Fruit fly (Drosophila melanogaster) whole organism, adult: ENCODE results near the gene Cog2.

Source experiments
- CG11617 ChIP-seq: fragments of 200-800 bp; sonication (Bioruptor generic); optimal IDR thresholded peaks from 2 replicates; lab custom pipeline; 2017; ENCODE audit warnings: mild to moderate bottlenecking, missing biosample characterization, missing genetic modification reagents, missing genetic modification characterization
- CG12768 ChIP-seq: fragments of 200-800 bp; sonication (Bioruptor generic); optimal IDR thresholded peaks from 2 replicates; lab custom pipeline; 2017; ENCODE audit warnings: missing biosample characterization, missing genetic modification characterization, mild to moderate bottlenecking, moderate library complexity, missing genetic modification reagents
- CG14711 ChIP-seq: fragments of 200-800 bp; sonication (Bioruptor generic); optimal IDR thresholded peaks from 2 replicates; lab custom pipeline; 2018; ENCODE audit warnings: missing biosample characterization, mild to moderate bottlenecking, missing genetic modification characterization, moderate library complexity
- CG1620 ChIP-seq: fragments of 200-800 bp; sonication (Bioruptor generic); optimal IDR thresholded peaks from 2 replicates; lab custom pipeline; 2016; ENCODE audit warnings: missing biosample characterization, missing genetic modification characterization
- CG33017 ChIP-seq: fragments of 200-800 bp; sonication (Bioruptor generic); optimal IDR thresholded peaks from 2 replicates; lab custom pipeline; 2018; ENCODE audit warnings: missing biosample characterization, mild to moderate bottlenecking, missing genetic modification characterization, moderate library complexity
- CG5204 ChIP-seq: fragments of 200-800 bp; sonication (Bioruptor generic); optimal IDR thresholded peaks from 2 replicates; lab custom pipeline; 2016; ENCODE audit warnings: missing biosample characterization, missing genetic modification characterization
- CG7045 ChIP-seq: fragments of 200-800 bp; sonication (Bioruptor generic); optimal IDR thresholded peaks from 2 replicates; lab custom pipeline; 2017; ENCODE audit warnings: missing biosample characterization, mild to moderate bottlenecking, missing genetic modification characterization
- CG7101 ChIP-seq: fragments of 200-800 bp; sonication (Bioruptor generic); optimal IDR thresholded peaks from 2 replicates; lab custom pipeline; 2018; ENCODE audit warnings: missing biosample characterization, mild to moderate bottlenecking, missing genetic modification characterization, moderate library complexity
- Clk ChIP-seq: fragments of 200-800 bp; sonication (Bioruptor generic); optimal IDR thresholded peaks from 2 replicates; lab custom pipeline; 2017; ENCODE audit warnings: missing biosample characterization, missing genetic modification characterization
- Crg-1 ChIP-seq: fragments of 200-800 bp; sonication (Bioruptor generic); optimal IDR thresholded peaks from 2 replicates; lab custom pipeline; 2016; ENCODE audit warnings: missing biosample characterization, missing genetic modification characterization
- Hr96 ChIP-seq: fragments of 200-800 bp; sonication (Bioruptor generic); optimal IDR thresholded peaks from 2 replicates; lab custom pipeline; 2016; ENCODE audit warnings: missing biosample characterization, missing genetic modification characterization
- Mnt ChIP-seq: fragments of 200-800 bp; sonication (Bioruptor generic); optimal IDR thresholded peaks from 2 replicates; lab custom pipeline; 2016; ENCODE audit warnings: missing biosample characterization, mild to moderate bottlenecking, missing genetic modification characterization
- bab1 ChIP-seq: fragments of 200-800 bp; sonication (Bioruptor generic); optimal IDR thresholded peaks from 3 replicates; lab custom pipeline; 2019; ENCODE audit warnings: missing biosample characterization, mild to moderate bottlenecking, missing genetic modification characterization, moderate library complexity
- cic ChIP-seq: fragments of 200-800 bp; sonication (Bioruptor generic); optimal IDR thresholded peaks from 2 replicates; lab custom pipeline; 2017; ENCODE audit warnings: missing biosample characterization, mild to moderate bottlenecking, missing genetic modification characterization, moderate library complexity
- cnc ChIP-seq, 2 experiments: fragments of >200 bp; optimal IDR thresholded peaks; 2 replicates each; lab custom pipeline; 2017
- kay ChIP-seq: fragments of 200-800 bp; sonication (Bioruptor generic); peaks from one replicate; lab custom pipeline; 2016; ENCODE audit warnings: missing biosample characterization, missing genetic modification characterization, borderline replicate concordance
- ovo ChIP-seq: fragments of 200-800 bp; sonication (Bioruptor generic); optimal IDR thresholded peaks from 2 replicates; lab custom pipeline; 2016; ENCODE audit warnings: missing biosample characterization, missing genetic modification characterization
- pad ChIP-seq: fragments of 200-800 bp; sonication (Bioruptor generic); optimal IDR thresholded peaks from 3 replicates; lab custom pipeline; 2017; ENCODE audit warnings: missing biosample characterization, missing genetic modification characterization, mild to moderate bottlenecking, moderate library complexity, missing genetic modification reagents
- tj ChIP-seq: fragments of 200-800 bp; sonication (Bioruptor generic); optimal IDR thresholded peaks from 3 replicates; lab custom pipeline; 2017; ENCODE audit warnings: missing biosample characterization, mild to moderate bottlenecking, missing genetic modification characterization, moderate library complexity
- toe ChIP-seq: fragments of 200-800 bp; sonication (Bioruptor generic); optimal IDR thresholded peaks from 2 replicates; lab custom pipeline; 2016; ENCODE audit warnings: missing biosample characterization, missing genetic modification characterization

Cog2 gene

dm6 chr3R:15339111-15339510 is 22.3 kb downstream of the Cog2 start:
- TF ChIP-seq Crg-1 = no peak

dm6 chr3R:15332994-15333393 is 28.5 kb downstream of the Cog2 start, which contains the start of the genes Fkbp39 and Cyfip:
TSS of gene Fkbp39 (minus strand) at chr3R:15333133.
TSS of gene Cyfip (plus strand) at chr3R:15333266.
- TF ChIP-seq CG5204 = no peak
- TF ChIP-seq Clk (GFP tag; lab: Kevin White, UChicago) = no peak
- TF ChIP-seq Crg-1 = peak; percentile 60
- TF ChIP-seq kay = no peak
- TF ChIP-seq toe (GFP tag; lab: Kevin White, UChicago) = no peak
- TF ChIP-seq Mnt = peak; percentile 99
- peak; percentile 40 for TF ChIP-seq CG14711 (tag; lab: Kevin White, UChicago)
- TF ChIP-seq CG33017 (tag; lab: Kevin White, UChicago) = no peak
- no peak for TF ChIP-seq CG12768 (GFP tag; lab: Kevin White, UChicago)
- peak; percentile 79 for TF ChIP-seq bab1 (GFP tag; lab: Kevin White, UChicago)
- peak; percentile 65 for TF ChIP-seq CG1620
- no peak for TF ChIP-seq Hr96 (GFP tag; lab: Kevin White, UChicago)
- peak; percentile 66 for TF ChIP-seq pad (GFP tag; lab: Kevin White, UChicago)
- no peak for TF ChIP-seq cnc (optimal IDR thresholded peaks at IDR 0.05; lab: Kevin White, UChicago)
- peak; percentile 44 for TF ChIP-seq CG7101 (tag; lab: Kevin White, UChicago)
- no peak for TF ChIP-seq CG7045 (GFP tag; lab: Kevin White, UChicago)
- TF ChIP-seq ovo = no peak
- peak; percentile 51 for TF ChIP-seq cic (GFP tag; lab: Kevin White, UChicago)
- peak; percentile 42 for TF ChIP-seq CG11617 (GFP tag; lab: Kevin White, UChicago)
- TF ChIP-seq tj (GFP tag; lab: Kevin White, UChicago) = no peak

- no peak for TF ChIP-seq tj (GFP tag; lab: Kevin White, UChicago)
- peak; percentile 30 for TF ChIP-seq bab1 (GFP tag; lab: Kevin White, UChicago)
- TF ChIP-seq CG7101 (tag; lab: Kevin White, UChicago) = peak; percentile 57
- TF ChIP-seq Mnt = peak; percentile 36
- no peak for TF ChIP-seq CG33017 (tag; lab: Kevin White, UChicago)
- TF ChIP-seq CG7045 (GFP tag; lab: Kevin White, UChicago) = no peak
- TF ChIP-seq CG1620 = peak; percentile 46
- TF ChIP-seq CG14711 (tag; lab: Kevin White, UChicago) = peak; percentile 43
Observed at dm6 chr3R:15330472-15330871, 31.0 kb downstream of the Cog2 start, which contains the start of gene mRpL9. TSS of gene mRpL9 (plus strand) at chr3R:15330738.

- TF ChIP-seq CG11617 (GFP tag; lab: Kevin White, UChicago) (no peak), ovo (peak; percentile 43)
Observed at dm6 chr3R:15328083-15328779, 33.2 kb downstream of the Cog2 start, which contains the start of the genes CG6236 and ea. TSS of gene CG6236 (minus strand) at chr3R:15328269. TSS of gene ea (plus strand) at chr3R:15328729.

dm6 chr3R:15320747-15321085 is 40.7 kb downstream of the Cog2 start, which contains the start of gene ear:
TSS of gene ear (plus strand) at chr3R:15320756.
- TF ChIP-seq Crg-1 (no peak), toe (GFP tag; lab: Kevin White, UChicago) (no peak), CG7101 (tag; lab: Kevin White, UChicago) (no peak), tj (GFP tag; lab: Kevin White, UChicago) (no peak), CG5204 (no peak), bab1 (GFP tag; lab: Kevin White, UChicago) (no peak), Hr96 (GFP tag; lab: Kevin White, UChicago) (no peak), Mnt (no peak), ovo (no peak)

dm6 chr3R:15319912-15320746 is 41.3 kb downstream of the Cog2 start, which contains the start of the genes CG6276 and CG44040:
TSS of gene CG6276 (minus strand) at chr3R:15320069.
TSS of gene CG44040 (plus strand) at chr3R:15320378.
- TF ChIP-seq CG7101 (tag; lab: Kevin White, UChicago) = peak; percentile 76
- TF ChIP-seq bab1 (GFP tag; lab: Kevin White, UChicago) = peak; percentile 42
- peak; percentile 62 for TF ChIP-seq CG33017 (tag; lab: Kevin White, UChicago)
- TF ChIP-seq CG7045 (GFP tag; lab: Kevin White, UChicago) = peak; percentile 53
- no peak for TF ChIP-seq Crg-1
- peak; percentile 32 for TF ChIP-seq CG1620
- peak; percentile 43 for TF ChIP-seq pad (GFP tag; lab: Kevin White, UChicago)
- peak; percentile 42 for TF ChIP-seq tj (GFP tag; lab: Kevin White, UChicago)
- TF ChIP-seq CG12768 (GFP tag; lab: Kevin White, UChicago) = peak; percentile 37
- peak; percentile 34 for TF ChIP-seq CG14711 (tag; lab: Kevin White, UChicago)
- no peak for TF ChIP-seq cic (GFP tag; lab: Kevin White, UChicago)
- TF ChIP-seq CG11617 (GFP tag; lab: Kevin White, UChicago) = peak; percentile 73
- no peak for TF ChIP-seq Clk (GFP tag; lab: Kevin White, UChicago)
- TF ChIP-seq Hr96 (GFP tag; lab: Kevin White, UChicago) = no peak
- TF ChIP-seq cnc (optimal IDR thresholded peaks at IDR 0.05; lab: Kevin White, UChicago) = peak in 1 of 2 experiments; percentile 38
- peak; percentile 27 for TF ChIP-seq Mnt
- peak; percentile 48 for TF ChIP-seq toe (GFP tag; lab: Kevin White, UChicago)
- peak; percentile 73 for TF ChIP-seq CG5204
- TF ChIP-seq kay = no peak
- peak; percentile 7 for TF ChIP-seq ovo
